Fruit fly (Drosophila melanogaster): ENCODE data around the gene CG5895.

Gene CG5895

dm6 chr3L:16049955-16050886 is 14.9 kb downstream of the CG5895 start:
- TF ChIP-seq CG8632 (GFP tag; optimal IDR thresholded peaks at IDR 0.05), result no peak
- peak; percentile 89 for TF ChIP-seq eg (GFP tag; IDR thresholded peaks at IDR 0.05)
- peak; percentile 68 for TF ChIP-seq Lpt (GFP tag; optimal IDR thresholded peaks at IDR 0.05)
- TF ChIP-seq Eip93F (GFP tag; optimal IDR thresholded peaks at IDR 0.05), result peak; percentile 75
- no peak for TF ChIP-seq OdsH (GFP tag; optimal IDR thresholded peaks at IDR 0.05)
- TF ChIP-seq topi (GFP tag; optimal IDR thresholded peaks at IDR 0.05), result no peak
- TF ChIP-seq CG8119 (GFP tag; IDR thresholded peaks at IDR 0.05), result peak; percentile 72
- peak; percentile 25 for TF ChIP-seq net (GFP tag; optimal IDR thresholded peaks at IDR 0.05)
- peak; percentile 17 for TF ChIP-seq Hr4 (GFP tag; optimal IDR thresholded peaks at IDR 0.05)
- TF ChIP-seq salr (GFP tag; optimal IDR thresholded peaks at IDR 0.05), result no peak
- TF ChIP-seq CG11294 (GFP tag; IDR thresholded peaks at IDR 0.05), result no peak; the same call in 1 of the 2 replicates
- no peak for TF ChIP-seq Sox102F (GFP tag; optimal IDR thresholded peaks at IDR 0.05)
- TF ChIP-seq CG6854 (GFP tag; optimal IDR thresholded peaks at IDR 0.05), result peak; percentile 52
- no peak for TF ChIP-seq CG11762 (GFP tag; optimal IDR thresholded peaks at IDR 0.05; ENCODE audit: insufficient read depth)
- TF ChIP-seq CG15336 (GFP tag; IDR thresholded peaks at IDR 0.05), result peak; percentile 67
- no peak for TF ChIP-seq Blimp-1 (GFP tag; optimal IDR thresholded peaks at IDR 0.05)
- TF ChIP-seq fd85E (GFP tag; optimal IDR thresholded peaks at IDR 0.05), result no peak
- no peak for TF ChIP-seq Sox15 (GFP tag; optimal IDR thresholded peaks at IDR 0.05)
- TF ChIP-seq lz (GFP tag; optimal IDR thresholded peaks at IDR 0.05), result no peak
- peak; percentile 56 for TF ChIP-seq CG16779 (tag; optimal IDR thresholded peaks at IDR 0.05)
- TF ChIP-seq dsx (GFP tag; optimal IDR thresholded peaks at IDR 0.05; ENCODE audit: poor library complexity, severe bottlenecking), result no peak
- peak; percentile 38 for TF ChIP-seq svp (GFP tag)
- TF ChIP-seq dac (GFP tag; optimal IDR thresholded peaks at IDR 0.05), result no peak
- no peak for TF ChIP-seq Hr38 (GFP tag; optimal IDR thresholded peaks at IDR 0.05)
- peak; percentile 52 for TF ChIP-seq CG32006 (GFP tag; optimal IDR thresholded peaks at IDR 0.05)
- TF ChIP-seq Sox14 (GFP tag; optimal IDR thresholded peaks at IDR 0.05), result no peak
- no peak for TF ChIP-seq CG3919 (GFP tag; optimal IDR thresholded peaks at IDR 0.05)
- peak; percentile 94 for TF ChIP-seq fkh (GFP tag; optimal IDR thresholded peaks at IDR 0.05)
- peak; percentile 50 for TF ChIP-seq CG6163 (GFP tag; IDR thresholded peaks at IDR 0.05)
- TF ChIP-seq CG6276 (GFP tag; optimal IDR thresholded peaks at IDR 0.05), result peak; percentile 77
- TF ChIP-seq CG34406 (GFP tag; optimal IDR thresholded peaks at IDR 0.05), result no peak
- no peak for TF ChIP-seq CG3032 (tag; optimal IDR thresholded peaks at IDR 0.05)
- TF ChIP-seq CG8319 (GFP tag; optimal IDR thresholded peaks at IDR 0.05), result no peak
- peak; percentile 15 to 17 for TF ChIP-seq ss (GFP tag; optimal IDR thresholded peaks at IDR 0.05)
- TF ChIP-seq Eip78C (GFP tag), result peak; percentile 81
- no peak for TF ChIP-seq Eip75B (GFP tag; optimal IDR thresholded peaks at IDR 0.05)
- TF ChIP-seq CG6808 (GFP tag; optimal IDR thresholded peaks at IDR 0.05), result peak; percentile 28
- no peak for TF ChIP-seq esn (GFP tag; optimal IDR thresholded peaks at IDR 0.05)
- TF ChIP-seq pdm3 (GFP tag; optimal IDR thresholded peaks at IDR 0.05), result peak; percentile 8
- TF ChIP-seq cyc (GFP tag; optimal IDR thresholded peaks at IDR 0.05), result no peak
- peak; percentile 86 for TF ChIP-seq vri (GFP tag; optimal IDR thresholded peaks at IDR 0.05)
- no peak for TF ChIP-seq CG9139 (GFP tag; optimal IDR thresholded peaks at IDR 0.05)
- peak; percentile 21 for TF ChIP-seq Met (GFP tag; optimal IDR thresholded peaks at IDR 0.05)
